Fruit fly (Drosophila melanogaster): ENCODE measurements around the gene Qsox4.
A peak's percentile ranks its signal among the peaks of the same experiment; 100 is the strongest.

Gene Qsox4

DNA sequence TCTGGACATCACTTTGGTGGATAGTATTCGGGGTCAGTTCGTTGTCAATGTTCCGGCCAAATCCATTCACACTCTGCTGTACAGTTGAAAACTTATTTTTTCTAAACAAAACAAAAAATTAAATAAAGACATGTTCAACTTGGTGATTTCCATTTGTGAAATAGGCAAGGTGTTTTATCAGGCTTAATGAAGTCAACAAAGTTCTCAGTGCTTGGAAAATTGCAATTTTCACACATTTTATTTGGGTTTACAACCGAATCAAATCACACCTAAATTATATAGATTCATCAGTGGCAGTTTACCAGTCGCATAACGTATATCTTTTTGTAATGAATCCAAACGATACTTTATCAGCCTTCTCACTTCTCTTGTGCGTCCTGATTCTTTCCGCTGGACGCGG lies at the start of gene Qsox4:
Gene Qsox4, plus strand, starts transcription at position 301 of the 400 bp plus-strand sequence.
- TF ChIP-seq dl (GFP tag; optimal IDR thresholded peaks at IDR 0.05; ENCODE audit: insufficient read depth in 1 of 2, partially characterized antibody in 2 of 2) (no peak), CG32264 (GFP tag; optimal IDR thresholded peaks at IDR 0.05) (no peak), sage (GFP tag; optimal IDR thresholded peaks at IDR 0.05) (no peak)

DNA sequence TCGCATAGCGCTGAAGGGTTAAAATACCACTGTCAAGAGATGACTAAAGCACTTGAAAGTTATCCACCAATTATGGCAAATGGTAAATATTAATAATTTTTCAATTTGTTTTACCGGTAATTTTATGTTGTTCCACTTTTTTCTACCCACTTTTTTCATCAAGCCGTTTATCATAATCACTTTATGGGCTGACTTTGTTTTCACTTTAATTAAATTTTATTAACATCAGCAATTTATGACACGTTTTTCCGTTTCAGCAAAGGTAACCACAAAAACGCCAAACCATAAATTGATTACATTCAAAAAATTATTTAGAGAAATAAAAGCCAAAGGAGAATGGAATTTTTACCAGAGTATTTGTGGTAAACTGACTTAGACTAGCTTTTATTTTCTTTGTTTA lies 47.1 kb upstream of the Qsox4 start:
- TF ChIP-seq Mio (GFP tag; optimal IDR thresholded peaks at IDR 0.05) (no peak), brk (GFP tag; optimal IDR thresholded peaks at IDR 0.05) (no peak), CrebA (GFP tag; optimal IDR thresholded peaks at IDR 0.05; ENCODE audit: borderline replicate concordance) (no peak), N (GFP tag; optimal IDR thresholded peaks at IDR 0.05) (no peak), Sp1 (GFP tag; optimal IDR thresholded peaks at IDR 0.05) (no peak), lola (GFP tag; optimal IDR thresholded peaks at IDR 0.05) (no peak), usp (GFP tag; optimal IDR thresholded peaks at IDR 0.05) (no peak), dsf (GFP tag; optimal IDR thresholded peaks at IDR 0.05; ENCODE audit: borderline replicate concordance) (no peak), h (GFP tag; optimal IDR thresholded peaks at IDR 0.05) (no peak), CG32264 (GFP tag; optimal IDR thresholded peaks at IDR 0.05) (no peak), CG9705 (GFP tag; optimal IDR thresholded peaks at IDR 0.05) (no peak), woc (GFP tag; optimal IDR thresholded peaks at IDR 0.05) (no peak), Myc (optimal IDR thresholded peaks at IDR 0.05) (no peak), tai (GFP tag; optimal IDR thresholded peaks at IDR 0.05) (no peak), pan (optimal IDR thresholded peaks at IDR 0.05) (no peak), Hr78 (GFP tag; optimal IDR thresholded peaks at IDR 0.05) (no peak)

DNA sequence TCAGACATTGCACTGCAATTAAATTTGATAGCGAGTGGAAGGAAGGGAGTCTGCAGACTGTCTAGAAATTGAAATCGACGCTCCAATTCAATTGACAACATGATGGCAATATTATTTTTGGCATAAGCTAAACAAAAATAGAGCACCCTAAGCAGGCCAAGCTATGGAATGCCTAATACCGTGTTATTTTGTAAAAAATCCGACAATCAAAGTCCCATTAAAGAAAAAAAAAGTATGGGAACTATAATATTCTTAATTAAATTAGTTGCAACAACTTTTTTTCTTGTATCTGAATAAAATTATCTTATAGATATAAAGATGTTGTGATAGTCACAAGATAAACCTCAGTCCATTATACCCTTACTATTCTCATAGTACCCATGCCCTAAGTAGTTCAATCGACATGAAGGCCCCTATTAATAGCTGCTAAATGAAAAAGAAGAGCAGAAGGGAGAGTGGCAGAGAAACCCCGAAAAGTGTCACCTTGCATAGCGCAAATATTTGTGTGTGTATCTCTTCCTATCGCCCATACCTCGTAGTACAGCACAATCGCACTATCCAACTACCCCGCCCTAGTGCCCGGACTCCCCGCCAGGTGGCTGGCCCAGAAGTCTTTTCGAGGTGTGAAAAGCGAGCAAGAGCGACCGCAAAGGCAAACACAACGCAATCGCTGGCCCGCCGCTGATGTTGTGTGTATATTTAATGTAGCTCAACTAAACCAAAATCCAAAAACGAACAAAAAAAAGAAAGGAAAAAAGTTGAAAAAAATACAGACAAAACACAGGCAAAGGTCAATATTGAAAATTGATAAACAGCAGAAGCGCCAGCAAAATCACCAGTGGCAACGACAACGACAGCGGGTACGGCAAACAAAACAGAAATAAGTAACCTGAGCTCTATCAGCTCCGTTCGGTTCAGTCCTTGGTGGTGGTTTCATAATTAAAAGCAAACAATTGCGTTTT lies 44.9 kb upstream of the Qsox4 start:
- peak; percentile 13 for TF ChIP-seq psq (GFP tag; optimal IDR thresholded peaks at IDR 0.05)
- TF ChIP-seq dmrt93B (GFP tag; optimal IDR thresholded peaks at IDR 0.05) = peak; percentile 14
- TF ChIP-seq lola (GFP tag; optimal IDR thresholded peaks at IDR 0.05) = no peak
- peak in 1 of 2 experiments; percentile 48 for TF ChIP-seq foxo (GFP tag; optimal IDR thresholded peaks at IDR 0.05)
- no peak for TF ChIP-seq Myc (optimal IDR thresholded peaks at IDR 0.05)
- no peak for TF ChIP-seq woc (GFP tag; optimal IDR thresholded peaks at IDR 0.05)
- peak; percentile 56 for TF ChIP-seq Sp1 (GFP tag; optimal IDR thresholded peaks at IDR 0.05)
- TF ChIP-seq br (GFP tag; optimal IDR thresholded peaks at IDR 0.05) = peak; percentile 22
- TF ChIP-seq CG9705 (GFP tag; optimal IDR thresholded peaks at IDR 0.05) = peak; percentile 8
- TF ChIP-seq rgr (GFP tag; optimal IDR thresholded peaks at IDR 0.05) = peak; percentile 75
- no peak for TF ChIP-seq N (GFP tag; optimal IDR thresholded peaks at IDR 0.05)
- no peak for TF ChIP-seq Abd-B (GFP tag; optimal IDR thresholded peaks at IDR 0.05)
- TF ChIP-seq sage (GFP tag; optimal IDR thresholded peaks at IDR 0.05) = no peak
- TF ChIP-seq usp (GFP tag; optimal IDR thresholded peaks at IDR 0.05) = no peak
- TF ChIP-seq Vsx2 (GFP tag; optimal IDR thresholded peaks at IDR 0.05; ENCODE audit: partially characterized antibody) = no peak
- TF ChIP-seq fru (GFP tag; optimal IDR thresholded peaks at IDR 0.05) = peak; percentile 31
- TF ChIP-seq Hr83 (GFP tag; optimal IDR thresholded peaks at IDR 0.05; ENCODE audit: poor library complexity, severe bottlenecking) = no peak
- TF ChIP-seq jim (GFP tag; optimal IDR thresholded peaks at IDR 0.05) = no peak
- no peak for TF ChIP-seq Dfd (GFP tag; optimal IDR thresholded peaks at IDR 0.05)
- TF ChIP-seq Hr78 (GFP tag; optimal IDR thresholded peaks at IDR 0.05) = no peak
- TF ChIP-seq CrebA (GFP tag; optimal IDR thresholded peaks at IDR 0.05; ENCODE audit: borderline replicate concordance) = peak; percentile 8
- TF ChIP-seq Mio (GFP tag; optimal IDR thresholded peaks at IDR 0.05) = peak; percentile 4
- peak; percentile 50 for TF ChIP-seq OdsH (GFP tag; optimal IDR thresholded peaks at IDR 0.05)
- no peak for TF ChIP-seq CG32264 (GFP tag; optimal IDR thresholded peaks at IDR 0.05)
- TF ChIP-seq Dif (GFP tag; optimal IDR thresholded peaks at IDR 0.05; ENCODE audit: partially characterized antibody) = no peak
- TF ChIP-seq Hnf4 (GFP tag; optimal IDR thresholded peaks at IDR 0.05) = peak; percentile 47
- no peak for TF ChIP-seq sv (GFP tag; optimal IDR thresholded peaks at IDR 0.05)
- TF ChIP-seq GATAd (GFP tag; optimal IDR thresholded peaks at IDR 0.05) = no peak
- no peak for TF ChIP-seq tai (GFP tag; optimal IDR thresholded peaks at IDR 0.05)
- TF ChIP-seq dl (GFP tag; optimal IDR thresholded peaks at IDR 0.05; ENCODE audit: insufficient read depth in 1 of 2, partially characterized antibody in 2 of 2) = no peak
- TF ChIP-seq dsf (GFP tag; optimal IDR thresholded peaks at IDR 0.05; ENCODE audit: borderline replicate concordance) = no peak
- peak; percentile 27 for TF ChIP-seq Rel (GFP tag; optimal IDR thresholded peaks at IDR 0.05)
- peak; percentile 69 for TF ChIP-seq Rel (tag; optimal IDR thresholded peaks at IDR 0.05)
- TF ChIP-seq Jra (GFP tag; optimal IDR thresholded peaks at IDR 0.05) = no peak
- peak; percentile 45 for TF ChIP-seq h (GFP tag; optimal IDR thresholded peaks at IDR 0.05)
- no peak for TF ChIP-seq HLH106 (tag; optimal IDR thresholded peaks at IDR 0.05)
- peak; percentile 26 for TF ChIP-seq ey (GFP tag; optimal IDR thresholded peaks at IDR 0.05)
- TF ChIP-seq brk (GFP tag; optimal IDR thresholded peaks at IDR 0.05) = no peak
- no peak for TF ChIP-seq pan (optimal IDR thresholded peaks at IDR 0.05)
